Worm (Caenorhabditis elegans) whole organism, late embryonic: ENCODE results near the gene fipr-15.

Experiments
- C08G9.2 ChIP-seq: sonication (generic microtip); optimal IDR thresholded peaks from 2 replicates; lab custom pipeline; 2016; ENCODE audit warnings: mild to moderate bottlenecking, missing genetic modification characterization, moderate library complexity, missing compliant biosample characterization
- C38D4.7 ChIP-seq: fragments of 200-800 bp; sonication (Bioruptor generic); optimal IDR thresholded peaks from 2 replicates; lab custom pipeline; 2018; ENCODE audit warnings: mild to moderate bottlenecking, missing genetic modification characterization, moderate library complexity, missing compliant biosample characterization
- F13H6.1 ChIP-seq: sonication (generic microtip); optimal IDR thresholded peaks from 2 replicates; lab custom pipeline; 2016; ENCODE audit warnings: missing genetic modification characterization, missing compliant biosample characterization
- K02D7.2 ChIP-seq: sonication (generic microtip); optimal IDR thresholded peaks from 2 replicates; lab custom pipeline; 2017; ENCODE audit warnings: mild to moderate bottlenecking, missing genetic modification characterization, missing compliant biosample characterization
- Y22D7AL.16 ChIP-seq: sonication (generic microtip); optimal IDR thresholded peaks from 2 replicates; lab custom pipeline; 2016; ENCODE audit warnings: missing genetic modification characterization, missing compliant biosample characterization
- ahr-1 ChIP-seq: sonication (generic microtip); optimal IDR thresholded peaks from 2 replicates; lab custom pipeline; 2016; ENCODE audit warnings: missing genetic modification characterization, missing compliant biosample characterization
- ceh-18 ChIP-seq: sonication (generic microtip); optimal IDR thresholded peaks from 2 replicates; lab custom pipeline; 2016; ENCODE audit warnings: missing genetic modification characterization, missing compliant biosample characterization
- ceh-19 ChIP-seq: fragments of 200-800 bp; sonication (Bioruptor generic); optimal IDR thresholded peaks from 2 replicates; lab custom pipeline; 2018; ENCODE audit warnings: mild to moderate bottlenecking, missing genetic modification characterization, missing compliant biosample characterization
- ceh-22 ChIP-seq: sonication (generic microtip); optimal IDR thresholded peaks from 2 replicates; lab custom pipeline; 2017; ENCODE audit warnings: missing biosample characterization, missing genetic modification characterization
- ceh-31 ChIP-seq: sonication (generic microtip); optimal IDR thresholded peaks from 2 replicates; lab custom pipeline; 2016; ENCODE audit warnings: missing genetic modification characterization, missing compliant biosample characterization
- ceh-34 ChIP-seq: sonication (generic microtip); optimal IDR thresholded peaks from 2 replicates; lab custom pipeline; 2016; ENCODE audit warnings: mild to moderate bottlenecking, missing genetic modification characterization, missing compliant biosample characterization
- ceh-45 ChIP-seq: fragments of 200-800 bp; sonication (Bioruptor generic); IDR thresholded peaks from 2 replicates; pipeline ENCODE4 v1.3.6; 2022; ENCODE audit warnings: missing genetic modification reagents, missing genetic modification characterization, missing compliant biosample characterization
- ceh-6 ChIP-seq: fragments of 200-800 bp; sonication (Bioruptor generic); optimal IDR thresholded peaks from 2 replicates; lab custom pipeline; 2018; ENCODE audit warnings: mild to moderate bottlenecking, missing genetic modification characterization, missing compliant biosample characterization
- ceh-9 ChIP-seq: sonication (generic microtip); optimal IDR thresholded peaks from 2 replicates; lab custom pipeline; 2016; ENCODE audit warnings: mild to moderate bottlenecking, missing genetic modification characterization, inconsistent platforms, missing compliant biosample characterization
- che-1 ChIP-seq: sonication (generic microtip); optimal IDR thresholded peaks from 2 replicates; lab custom pipeline; 2016; ENCODE audit warnings: mild to moderate bottlenecking, missing genetic modification characterization, missing compliant biosample characterization
- dmd-4 ChIP-seq: sonication (generic microtip); optimal IDR thresholded peaks from 2 replicates; lab custom pipeline; 2016; ENCODE audit warnings: borderline replicate concordance, missing genetic modification characterization, missing compliant biosample characterization
- elt-2 ChIP-seq: sonication (generic microtip); optimal IDR thresholded peaks from 2 replicates; lab custom pipeline; 2016; ENCODE audit warnings: missing genetic modification reagents, missing genetic modification characterization, missing compliant biosample characterization
- elt-4 ChIP-seq: sonication (generic microtip); optimal IDR thresholded peaks from 2 replicates; lab custom pipeline; 2016; ENCODE audit warnings: missing genetic modification characterization, missing compliant biosample characterization
- ets-4 ChIP-seq: sonication (generic microtip); optimal IDR thresholded peaks from 2 replicates; lab custom pipeline; 2016; ENCODE audit warnings: missing genetic modification characterization, missing compliant biosample characterization
- eyg-1 ChIP-seq: sonication (generic microtip); optimal IDR thresholded peaks from 2 replicates; lab custom pipeline; 2016; ENCODE audit warnings: missing genotype, missing genetic modification characterization, missing compliant biosample characterization
- fax-1 ChIP-seq: sonication (generic microtip); optimal IDR thresholded peaks from 2 replicates; lab custom pipeline; 2016; ENCODE audit warnings: missing genotype, missing genetic modification characterization, missing compliant biosample characterization
- fkh-10 ChIP-seq: fragments of 150-350 bp; optimal IDR thresholded peaks from 2 replicates; lab custom pipeline; 2014; ENCODE audit warnings: missing biosample characterization, missing genetic modification reagents, missing genetic modification characterization
- fkh-6 ChIP-seq: sonication (generic microtip); optimal IDR thresholded peaks from 2 replicates; lab custom pipeline; 2016; ENCODE audit warnings: missing genetic modification characterization, missing compliant biosample characterization
- hlh-13 ChIP-seq: fragments of 200-800 bp; sonication (Bioruptor generic); optimal IDR thresholded peaks from 2 replicates; lab custom pipeline; 2018; ENCODE audit warnings: mild to moderate bottlenecking, missing genetic modification characterization, missing compliant biosample characterization
- hlh-15 ChIP-seq: sonication (generic microtip); optimal IDR thresholded peaks from 2 replicates; lab custom pipeline; 2016; ENCODE audit warnings: missing genetic modification characterization, missing compliant biosample characterization
- hlh-30 ChIP-seq: sonication (generic microtip); optimal IDR thresholded peaks from 2 replicates; lab custom pipeline; 2017; ENCODE audit warnings: antibody characterized with exemption, missing genetic modification characterization, missing compliant biosample characterization; ENCODE audit not compliant: insufficient read depth
- hlh-8 ChIP-seq: sonication (generic microtip); optimal IDR thresholded peaks from 2 replicates; lab custom pipeline; 2016; ENCODE audit warnings: missing genotype, missing genetic modification characterization, missing compliant biosample characterization
- lim-6 ChIP-seq: sonication (generic microtip); optimal IDR thresholded peaks from 2 replicates; lab custom pipeline; 2016; ENCODE audit warnings: missing genetic modification characterization, missing compliant biosample characterization
- lin-11 ChIP-seq: fragments of 200-800 bp; sonication (Bioruptor generic); optimal IDR thresholded peaks from 2 replicates; lab custom pipeline; 2018; ENCODE audit warnings: mild to moderate bottlenecking, missing genetic modification characterization, missing compliant biosample characterization
- madf-2 ChIP-seq: sonication (generic microtip); optimal IDR thresholded peaks from 2 replicates; lab custom pipeline; 2017; ENCODE audit warnings: missing genetic modification characterization, missing compliant biosample characterization
- mec-3 ChIP-seq: sonication (generic microtip); optimal IDR thresholded peaks from 2 replicates; lab custom pipeline; 2016; ENCODE audit warnings: borderline replicate concordance, missing genetic modification characterization, missing compliant biosample characterization
- nhr-11 ChIP-seq: fragments of 150-350 bp; optimal IDR thresholded peaks from 2 replicates; lab custom pipeline; 2014; ENCODE audit warnings: missing biosample characterization, missing genetic modification characterization
- nhr-232 ChIP-seq: sonication (generic microtip); optimal IDR thresholded peaks from 2 replicates; lab custom pipeline; 2016; ENCODE audit warnings: missing genetic modification characterization, missing compliant biosample characterization
- pag-3 ChIP-seq: sonication (generic microtip); optimal IDR thresholded peaks from 2 replicates; lab custom pipeline; 2016; ENCODE audit warnings: missing compliant biosample characterization, missing genetic modification characterization, borderline replicate concordance
- pat-9 ChIP-seq: fragments of 200-800 bp; sonication (Bioruptor generic); optimal IDR thresholded peaks from 2 replicates; lab custom pipeline; 2018; ENCODE audit warnings: mild to moderate bottlenecking, missing genetic modification characterization, moderate library complexity, missing compliant biosample characterization
- pha-2 ChIP-seq: sonication (generic microtip); optimal IDR thresholded peaks from 2 replicates; lab custom pipeline; 2017; ENCODE audit warnings: mild to moderate bottlenecking, missing genetic modification characterization, missing compliant biosample characterization
- pha-4 ChIP-seq: fragments of 150-350 bp; optimal IDR thresholded peaks from 2 replicates; lab custom pipeline; 2018; ENCODE audit warnings: missing biosample characterization, missing genetic modification reagents, missing genetic modification characterization
- pqm-1 ChIP-seq: sonication (generic microtip); optimal IDR thresholded peaks from 2 replicates; lab custom pipeline; 2016; ENCODE audit warnings: missing genetic modification characterization, missing compliant biosample characterization
- pros-1 ChIP-seq: fragments of 150-350 bp; optimal IDR thresholded peaks from 2 replicates; lab custom pipeline; 2014; ENCODE audit warnings: missing biosample characterization, missing genetic modification reagents, missing genetic modification characterization
- ref-2 ChIP-seq: sonication (generic microtip); optimal IDR thresholded peaks from 2 replicates; lab custom pipeline; 2016; ENCODE audit warnings: missing genetic modification characterization, missing compliant biosample characterization
- rnt-1 ChIP-seq: sonication (generic microtip); optimal IDR thresholded peaks from 2 replicates; lab custom pipeline; 2016; ENCODE audit warnings: missing genetic modification characterization, missing compliant biosample characterization
- sdc-2 ChIP-seq: sonication (generic microtip); optimal IDR thresholded peaks from 2 replicates; lab custom pipeline; 2016; ENCODE audit warnings: missing genotype, missing genetic modification characterization, missing compliant biosample characterization
- sox-2 ChIP-seq: fragments of 200-800 bp; sonication (Bioruptor generic); IDR thresholded peaks from 2 replicates; pipeline ENCODE4 v1.3.6; 2022; ENCODE audit warnings: missing genetic modification reagents, missing genetic modification characterization, missing compliant biosample characterization
- sox-4 ChIP-seq: sonication (generic microtip); optimal IDR thresholded peaks from 2 replicates; lab custom pipeline; 2017; ENCODE audit warnings: mild to moderate bottlenecking, missing genetic modification characterization, inconsistent platforms, missing compliant biosample characterization
- tbx-2 ChIP-seq: sonication (generic microtip); optimal IDR thresholded peaks from 2 replicates; lab custom pipeline; 2016; ENCODE audit warnings: missing genetic modification characterization, missing compliant biosample characterization
- tbx-7 ChIP-seq: sonication (generic microtip); optimal IDR thresholded peaks from 2 replicates; lab custom pipeline; 2016; ENCODE audit warnings: missing genotype, missing genetic modification characterization, missing compliant biosample characterization
- ttx-3 ChIP-seq: sonication (generic microtip); optimal IDR thresholded peaks from 2 replicates; lab custom pipeline; 2016; ENCODE audit warnings: missing genetic modification reagents, missing genetic modification characterization, missing compliant biosample characterization
- unc-3 ChIP-seq, 2 experiments: fragments of 200-800 bp in 1 of 2; sonication (Bioruptor generic) in 1 of 2; sonication (generic microtip) in 1 of 2; conservative IDR thresholded peaks in 1 of 2; optimal IDR thresholded peaks in 1 of 2; 2 replicates each; pipeline versions ENCODE4 v1.3.6 to Lab custom; 2016 to 2022; ENCODE audit warnings: missing compliant biosample characterization in 2 of 2, missing genetic modification characterization in 2 of 2, missing genetic modification reagents in 1 of 2
- unc-42 ChIP-seq: sonication (generic microtip); optimal IDR thresholded peaks from 2 replicates; lab custom pipeline; 2016; ENCODE audit warnings: missing genotype, missing genetic modification characterization, missing compliant biosample characterization
- unc-55 ChIP-seq: sonication (generic microtip); optimal IDR thresholded peaks from 2 replicates; lab custom pipeline; 2017; ENCODE audit warnings: missing biosample characterization, missing genetic modification reagents, missing genetic modification characterization
- unc-86 ChIP-seq: sonication (generic microtip); optimal IDR thresholded peaks from 2 replicates; lab custom pipeline; 2016; ENCODE audit warnings: missing genetic modification characterization, missing compliant biosample characterization
- ztf-16 ChIP-seq: sonication (generic microtip); optimal IDR thresholded peaks from 2 replicates; lab custom pipeline; 2017; ENCODE audit warnings: missing genetic modification characterization, missing compliant biosample characterization

fipr-15 gene

ce11 chrIV:10918877-10919560 lies 38.7 kb downstream of the fipr-15 start:
- TF ChIP-seq lim-6 (tag; lab: Kevin White, UChicago) (no peak), C08G9.2 (tag; lab: Kevin White, UChicago) (no peak), sdc-2 (tag; lab: Kevin White, UChicago) (no peak), rnt-1 (tag; lab: Kevin White, UChicago) (peak; percentile 2), ceh-9 (tag; lab: Kevin White, UChicago) (no peak), pag-3 (tag; lab: Kevin White, UChicago) (no peak), hlh-15 (tag; lab: Kevin White, UChicago) (no peak), lin-11 (tag; lab: Kevin White, UChicago) (no peak), che-1 (tag; lab: Kevin White, UChicago) (no peak), dmd-4 (no peak), F13H6.1 (peak; percentile 6), unc-55 (peak; percentile 72), unc-3 (GFP tag; conservative IDR thresholded peaks at IDR 0.05; lab: Robert Waterston, UW) (no peak), unc-3 (tag; optimal IDR thresholded peaks at IDR 0.05; lab: Kevin White, UChicago) (no peak), ttx-3 (tag; lab: Kevin White, UChicago) (no peak), ceh-31 (tag; lab: Kevin White, UChicago) (peak; percentile 80), ref-2 (tag; lab: Kevin White, UChicago) (peak; percentile 56), elt-4 (tag; lab: Kevin White, UChicago) (no peak), tbx-7 (tag; lab: Kevin White, UChicago) (no peak), hlh-13 (GFP tag; lab: Kevin White, UChicago) (no peak), ceh-19 (peak; percentile 10), madf-2 (tag; lab: Kevin White, UChicago) (no peak), ahr-1 (no peak), K02D7.2 (tag; lab: Kevin White, UChicago) (no peak), unc-86 (tag; lab: Kevin White, UChicago) (no peak), ceh-18 (tag; lab: Kevin White, UChicago) (peak; percentile 77), ets-4 (no peak), pha-2 (no peak), tbx-2 (peak; percentile 49), fkh-10 (no peak), unc-42 (tag; lab: Kevin White, UChicago) (peak; percentile 51), elt-2 (tag; lab: Kevin White, UChicago) (no peak), ceh-22 (tag; lab: Kevin White, UChicago) (no peak), ceh-34 (tag; lab: Kevin White, UChicago) (peak; percentile 66), pqm-1 (tag; lab: Kevin White, UChicago) (no peak), sox-2 (GFP tag; lab: Robert Waterston, UW) (no peak), fax-1 (tag; lab: Kevin White, UChicago) (no peak), hlh-30 (tag; lab: Kevin White, UChicago) (peak; percentile 80), ceh-6 (no peak), hlh-8 (tag; lab: Kevin White, UChicago) (no peak), mec-3 (tag; lab: Kevin White, UChicago) (no peak), C38D4.7 (no peak), pros-1 (tag; lab: Kevin White, UChicago) (no peak), Y22D7AL.16 (tag; lab: Kevin White, UChicago) (no peak), sox-4 (tag; lab: Kevin White, UChicago) (no peak), pat-9 (no peak), pha-4 (tag; lab: Kevin White, UChicago) (no peak), eyg-1 (tag; lab: Kevin White, UChicago) (no peak), fkh-6 (no peak), ceh-45 (GFP tag; lab: Robert Waterston, UW) (no peak), nhr-11 (tag; lab: Kevin White, UChicago) (no peak), ztf-16 (no peak), nhr-232 (tag; lab: Kevin White, UChicago) (no peak)
